Fruit fly (Drosophila melanogaster): Measurements from ENCODE around the gene CG31525.

DNA sequence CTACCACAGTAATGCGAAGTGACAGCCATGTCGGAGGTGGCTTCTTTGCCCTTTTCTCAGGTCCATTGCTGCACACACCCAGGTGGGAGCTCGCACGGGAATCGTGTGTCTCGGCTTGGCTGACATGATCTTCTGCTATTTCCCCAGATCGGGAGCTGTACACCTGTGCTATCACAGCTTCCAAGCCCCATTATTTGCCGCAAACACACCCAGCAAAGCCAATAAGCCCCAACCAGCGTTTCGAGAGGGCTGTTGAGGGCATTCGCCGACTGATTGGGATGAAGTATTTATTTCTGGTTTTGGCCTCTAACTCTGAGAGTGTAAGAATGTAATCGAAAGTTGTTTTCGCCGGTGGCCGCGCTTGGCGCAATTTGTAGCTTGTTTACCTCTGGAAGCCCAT, 30.8 kb downstream of the CG31525 start:
- TF ChIP-seq CG6854 (GFP tag; optimal IDR thresholded peaks at IDR 0.05) (no peak), Gug (GFP tag; IDR thresholded peaks at IDR 0.05) (no peak), CG32006 (GFP tag; optimal IDR thresholded peaks at IDR 0.05) (no peak), dsx (GFP tag; optimal IDR thresholded peaks at IDR 0.05; ENCODE audit: poor library complexity, severe bottlenecking) (no peak), Lpt (GFP tag; optimal IDR thresholded peaks at IDR 0.05) (no peak), salr (GFP tag; optimal IDR thresholded peaks at IDR 0.05) (no peak), OdsH (GFP tag; optimal IDR thresholded peaks at IDR 0.05) (no peak), CG6276 (GFP tag; optimal IDR thresholded peaks at IDR 0.05) (no peak), CG9139 (GFP tag; optimal IDR thresholded peaks at IDR 0.05) (no peak), fd59A (GFP tag; optimal IDR thresholded peaks at IDR 0.05) (no peak), Hr38 (GFP tag; optimal IDR thresholded peaks at IDR 0.05) (no peak)

All from whole organism, prepupa.